Fruit fly (Drosophila melanogaster) whole organism, embryonic: Measurements from ENCODE around the gene CG14195.
A peak's percentile ranks its signal among the peaks of the same experiment; 100 is the strongest.

Source experiments
- Adf1 ChIP-seq: fragments of 200-800 bp; sonication (Bioruptor generic); IDR thresholded peaks from 2 replicates; pipeline ENCODE4 v1.3.6; 2022; ENCODE audit warnings: missing biosample characterization, missing genetic modification characterization
- Aef1 ChIP-seq: fragments of 200-800 bp; sonication (Bioruptor generic); IDR thresholded peaks from 3 replicates; pipeline ENCODE4 v1.3.6; 2022; ENCODE audit warnings: missing biosample characterization, missing genetic modification characterization
- Blimp-1 ChIP-seq: fragments of 200-800 bp; sonication (Bioruptor generic); optimal IDR thresholded peaks from 3 replicates; lab custom pipeline; 2018; ENCODE audit warnings: missing biosample characterization, missing genetic modification characterization, mild to moderate bottlenecking, moderate library complexity, missing genetic modification reagents
- CG10267 ChIP-seq: fragments of 200-800 bp; sonication (Bioruptor generic); optimal IDR thresholded peaks from 2 replicates; lab custom pipeline; 2018; ENCODE audit warnings: missing biosample characterization, mild to moderate bottlenecking, missing genetic modification characterization, moderate library complexity
- CG10543 ChIP-seq: fragments of 200-800 bp; sonication (Bioruptor generic); optimal IDR thresholded peaks from 3 replicates; lab custom pipeline; 2017; ENCODE audit warnings: missing biosample characterization, mild to moderate bottlenecking, missing genetic modification characterization, moderate library complexity
- CG10654 ChIP-seq: fragments of 200-800 bp; sonication (Bioruptor generic); optimal IDR thresholded peaks from 2 replicates; lab custom pipeline; 2016; ENCODE audit warnings: missing biosample characterization, missing genetic modification characterization
- CG11093 ChIP-seq: fragments of 200-800 bp; sonication (Bioruptor generic); IDR thresholded peaks from 3 replicates; pipeline ENCODE4 v1.3.6; 2022; ENCODE audit warnings: missing biosample characterization, missing genetic modification characterization
- CG11560 ChIP-seq: fragments of 200-800 bp; sonication (Bioruptor generic); IDR thresholded peaks from 3 replicates; pipeline ENCODE4 v1.3.6; 2022; ENCODE audit warnings: missing biosample characterization, missing genetic modification characterization
- CG12071 ChIP-seq: fragments of 200-800 bp; sonication (Bioruptor generic); optimal IDR thresholded peaks from 3 replicates; lab custom pipeline; 2018; ENCODE audit warnings: missing biosample characterization, mild to moderate bottlenecking, missing genetic modification characterization
- CG12236 ChIP-seq: fragments of 200-800 bp; sonication (Bioruptor generic); optimal IDR thresholded peaks from 2 replicates; lab custom pipeline; 2016; ENCODE audit warnings: missing biosample characterization, missing genetic modification characterization
- CG13296 ChIP-seq: fragments of 200-800 bp; sonication (Bioruptor generic); optimal IDR thresholded peaks from 3 replicates; lab custom pipeline; 2018; ENCODE audit warnings: missing biosample characterization, mild to moderate bottlenecking, missing genetic modification characterization
- CG14441 ChIP-seq: fragments of 200-800 bp; sonication (Bioruptor generic); IDR thresholded peaks from 2 replicates; pipeline ENCODE4 v1.3.6; 2022; ENCODE audit warnings: missing biosample characterization, missing genetic modification characterization
- CG16863 ChIP-seq: fragments of 200-800 bp; sonication (Bioruptor generic); optimal IDR thresholded peaks from 3 replicates; lab custom pipeline; 2016; ENCODE audit warnings: missing biosample characterization, missing genetic modification characterization
- CG30403 ChIP-seq: fragments of 200-800 bp; sonication (Bioruptor generic); optimal IDR thresholded peaks from 3 replicates; lab custom pipeline; 2016; ENCODE audit warnings: missing biosample characterization, missing genetic modification characterization
- CG32532 ChIP-seq: fragments of 200-800 bp; sonication (Bioruptor generic); IDR thresholded peaks from 2 replicates; pipeline ENCODE4 v1.3.6; 2022; ENCODE audit warnings: missing biosample characterization, missing genetic modification characterization
- CG3407 ChIP-seq: fragments of 200-800 bp; sonication (Bioruptor generic); optimal IDR thresholded peaks from 2 replicates; lab custom pipeline; 2018; ENCODE audit warnings: missing biosample characterization, mild to moderate bottlenecking, missing genetic modification characterization
- CG8089 ChIP-seq: fragments of 200-800 bp; sonication (Bioruptor generic); optimal IDR thresholded peaks from 3 replicates; lab custom pipeline; 2016; ENCODE audit warnings: missing biosample characterization, missing genetic modification characterization
- CG8290 ChIP-seq, 3 experiments: fragments of 200-800 bp; sonication (Bioruptor generic); optimal IDR thresholded peaks; 2 replicates each; lab custom pipeline; 2016 to 2019; ENCODE audit warnings: missing biosample characterization in 3 of 3, missing genetic modification characterization in 3 of 3, mild to moderate bottlenecking in 2 of 3, moderate library complexity in 1 of 3
- CTCF ChIP-seq: fragments of 200-800 bp; sonication (Bioruptor generic); optimal IDR thresholded peaks from 2 replicates; lab custom pipeline; 2017; ENCODE audit warnings: missing biosample characterization, mild to moderate bottlenecking, missing genetic modification characterization, moderate library complexity
- E2f1 ChIP-seq: fragments of 200-800 bp; sonication (Bioruptor generic); IDR thresholded peaks from 2 replicates; pipeline ENCODE4 v1.3.6; 2022; ENCODE audit warnings: missing biosample characterization, missing genetic modification characterization
- Gsc ChIP-seq: fragments of 200-800 bp; sonication (Bioruptor generic); IDR thresholded peaks from 2 replicates; pipeline ENCODE4 v1.3.6; 2022; ENCODE audit warnings: missing biosample characterization, missing genetic modification characterization
- H15 ChIP-seq: fragments of 200-800 bp; sonication (Bioruptor generic); IDR thresholded peaks from 3 replicates; pipeline ENCODE4 v1.3.6; 2022; ENCODE audit warnings: missing biosample characterization, missing genetic modification characterization
- HLH3B ChIP-seq: fragments of 200-800 bp; sonication (Bioruptor generic); IDR thresholded peaks from 2 replicates; pipeline ENCODE4 v1.3.6; 2022; ENCODE audit warnings: missing biosample characterization, missing genetic modification characterization
- HLH4C ChIP-seq: fragments of 200-800 bp; sonication (Bioruptor generic); IDR thresholded peaks from 3 replicates; pipeline ENCODE4 v1.3.6; 2022; ENCODE audit warnings: missing biosample characterization, missing genetic modification characterization; ENCODE audit not compliant: partially characterized antibody
- Hr51 ChIP-seq, 2 experiments: fragments of 200-800 bp; sonication (Bioruptor generic); optimal IDR thresholded peaks; 2 replicates in 1 of 2; 3 replicates in 1 of 2; lab custom pipeline; 2016 to 2018; ENCODE audit warnings: missing biosample characterization in 2 of 2, missing genetic modification characterization in 2 of 2, mild to moderate bottlenecking in 1 of 2, moderate library complexity in 1 of 2
- Nf-YB ChIP-seq: fragments of 200-800 bp; sonication (Bioruptor generic); optimal IDR thresholded peaks from 3 replicates; lab custom pipeline; 2019; ENCODE audit warnings: missing biosample characterization, mild to moderate bottlenecking, missing genetic modification characterization, moderate library complexity
- NfI ChIP-seq: fragments of 200-800 bp; sonication (Bioruptor generic); optimal IDR thresholded peaks from 3 replicates; lab custom pipeline; 2018; ENCODE audit warnings: missing biosample characterization, mild to moderate bottlenecking, missing genetic modification characterization, moderate library complexity
- Pdp1 ChIP-seq, 2 experiments: fragments of 200-800 bp; sonication (Bioruptor generic); optimal IDR thresholded peaks; 3 replicates each; lab custom pipeline; 2016; ENCODE audit warnings: missing biosample characterization in 2 of 2, missing genetic modification characterization in 2 of 2, mild to moderate bottlenecking in 1 of 2, moderate library complexity in 1 of 2
- Ptx1 ChIP-seq: fragments of 200-800 bp; sonication (Bioruptor generic); IDR thresholded peaks from 2 replicates; pipeline ENCODE4 v1.3.6; 2022; ENCODE audit warnings: missing biosample characterization, missing genetic modification characterization
- Scr ChIP-seq: fragments of 200-800 bp; sonication (Bioruptor generic); IDR thresholded peaks from 2 replicates; pipeline ENCODE4 v1.3.6; 2022; ENCODE audit warnings: missing biosample characterization, missing genetic modification characterization; ENCODE audit not compliant: partially characterized antibody
- Side ChIP-seq: fragments of 200-800 bp; sonication (Bioruptor generic); optimal IDR thresholded peaks from 2 replicates; lab custom pipeline; 2016; ENCODE audit warnings: missing biosample characterization, missing genetic modification characterization
- Stat92E ChIP-seq, 3 experiments: fragments of >200 bp in 2 of 3; fragments of 200-800 bp in 1 of 3; sonication (Bioruptor generic) in 1 of 3; optimal IDR thresholded peaks; 2 replicates each; lab custom pipeline; 2017 to 2019; ENCODE audit warnings: missing biosample characterization in 3 of 3, missing genetic modification characterization in 3 of 3, mild to moderate bottlenecking in 1 of 3, moderate library complexity in 1 of 3
- Xbp1 ChIP-seq: fragments of 200-800 bp; sonication (Bioruptor generic); optimal IDR thresholded peaks from 3 replicates; lab custom pipeline; 2016; ENCODE audit warnings: missing biosample characterization, mild to moderate bottlenecking, missing genetic modification characterization
- Xrp1 ChIP-seq: fragments of 200-800 bp; sonication (Bioruptor generic); IDR thresholded peaks from 2 replicates; pipeline ENCODE4 v1.3.6; 2022; ENCODE audit warnings: missing biosample characterization, missing genetic modification characterization
- bab2 ChIP-seq: fragments of 200-800 bp; sonication (Bioruptor generic); optimal IDR thresholded peaks from 2 replicates; lab custom pipeline; 2016; ENCODE audit warnings: missing biosample characterization, missing genetic modification characterization
- bcd ChIP-seq: fragments of 200-800 bp; sonication (Bioruptor generic); optimal IDR thresholded peaks from 2 replicates; lab custom pipeline; 2017; ENCODE audit warnings: missing biosample characterization, mild to moderate bottlenecking, missing genetic modification characterization
- bowl ChIP-seq: fragments of 200-800 bp; sonication (Bioruptor generic); IDR thresholded peaks from 2 replicates; pipeline ENCODE4 v1.3.6; 2022; ENCODE audit warnings: missing biosample characterization, missing genetic modification characterization
- chn ChIP-seq: fragments of 200-800 bp; sonication (Bioruptor generic); optimal IDR thresholded peaks from 2 replicates; lab custom pipeline; 2016; ENCODE audit warnings: missing biosample characterization, missing genetic modification characterization
- fu2 ChIP-seq: fragments of 200-800 bp; sonication (Bioruptor generic); optimal IDR thresholded peaks from 2 replicates; lab custom pipeline; 2016; ENCODE audit warnings: missing biosample characterization, missing genetic modification characterization
- ind ChIP-seq: fragments of 200-800 bp; sonication (Bioruptor generic); optimal IDR thresholded peaks from 3 replicates; lab custom pipeline; 2016; ENCODE audit warnings: missing biosample characterization, missing genetic modification characterization
- inv ChIP-seq: fragments of 200-800 bp; sonication (Bioruptor generic); IDR thresholded peaks from 2 replicates; pipeline ENCODE4 v1.3.6; 2022; ENCODE audit warnings: missing biosample characterization, missing genetic modification characterization; ENCODE audit not compliant: partially characterized antibody
- onecut ChIP-seq: fragments of 200-800 bp; sonication (Bioruptor generic); IDR thresholded peaks from 2 replicates; pipeline ENCODE4 v1.3.6; 2022; ENCODE audit warnings: missing biosample characterization, missing genetic modification characterization
- pnt ChIP-seq: fragments of 200-800 bp; sonication (Bioruptor generic); optimal IDR thresholded peaks from 3 replicates; lab custom pipeline; 2016; ENCODE audit warnings: missing biosample characterization, missing genetic modification characterization
- ranshi ChIP-seq: fragments of 200-800 bp; sonication (Bioruptor generic); IDR thresholded peaks from 2 replicates; pipeline ENCODE4 v1.3.6; 2022; ENCODE audit warnings: missing biosample characterization, missing genetic modification characterization
- sens ChIP-seq: fragments of 200-800 bp; sonication (Bioruptor generic); peaks from one replicate; lab custom pipeline; 2016; ENCODE audit warnings: missing biosample characterization, missing genetic modification characterization
- slbo ChIP-seq: fragments of 200-800 bp; sonication (Bioruptor generic); IDR thresholded peaks from 2 replicates; pipeline ENCODE4 v1.3.6; 2022; ENCODE audit warnings: missing biosample characterization, missing genetic modification characterization
- sna ChIP-seq: fragments of 200-800 bp; sonication (Bioruptor generic); IDR thresholded peaks from 2 replicates; pipeline ENCODE4 v1.3.6; 2022; ENCODE audit warnings: missing biosample characterization, missing genetic modification characterization; ENCODE audit not compliant: partially characterized antibody
- stwl ChIP-seq: fragments of 200-800 bp; sonication (Bioruptor generic); optimal IDR thresholded peaks from 3 replicates; lab custom pipeline; 2018; ENCODE audit warnings: missing biosample characterization, mild to moderate bottlenecking, missing genetic modification characterization, moderate library complexity
- tgo ChIP-seq: fragments of 200-800 bp; sonication (Bioruptor generic); IDR thresholded peaks from 3 replicates; pipeline ENCODE4 v1.3.6; 2022; ENCODE audit warnings: missing biosample characterization, missing genetic modification characterization
- usp ChIP-seq: fragments of >200 bp; optimal IDR thresholded peaks from 2 replicates; lab custom pipeline; 2017; ENCODE audit warnings: missing biosample characterization, missing genetic modification characterization

The CG14195 gene

dm6 chrX:19187624-19188085 is 24.2 kb downstream of the CG14195 start, which contains the start of gene Mec2 (continued):
- peak; percentile 42 for TF ChIP-seq Blimp-1 (GFP tag; lab: Kevin White, UChicago)
- no peak for TF ChIP-seq CG13296 (GFP tag; lab: Kevin White, UChicago)
- no peak for TF ChIP-seq CG11560 (tag; lab: Robert Waterston, UW)
- TF ChIP-seq Xrp1 = peak; percentile 64; the same call in 1 of the 2 replicates
- no peak for TF ChIP-seq usp
- TF ChIP-seq CG10543 = peak; percentile 38
- no peak for TF ChIP-seq Scr
- TF ChIP-seq Xbp1 = peak; percentile 68
- TF ChIP-seq chn (GFP tag; lab: Kevin White, UChicago) = peak; percentile 49
- TF ChIP-seq CG3407 = peak; percentile 19
- TF ChIP-seq Adf1 (GFP tag; lab: Robert Waterston, UW) = peak; percentile 26; the same call in 1 of the 2 replicates
- peak; percentile 4 for TF ChIP-seq CG8089
- peak in 1 of 2 experiments; percentile 34 for TF ChIP-seq Hr51 (GFP tag; optimal IDR thresholded peaks at IDR 0.05; lab: Kevin White, UChicago)
- peak; percentile 12 for TF ChIP-seq CG12071 (GFP tag; lab: Kevin White, UChicago)
- peak; percentile 36 to 45 for TF ChIP-seq Pdp1 (GFP tag; optimal IDR thresholded peaks at IDR 0.05; lab: Kevin White, UChicago)
- TF ChIP-seq CG12236 = peak; percentile 3
- 0 out of 2 replicates have a peak, but pooled peaks have one; percentile 14 for TF ChIP-seq bowl
- TF ChIP-seq stwl = no peak
- TF ChIP-seq fu2 (GFP tag; lab: Kevin White, UChicago) = peak; percentile 16
- no peak for TF ChIP-seq sna (GFP tag; lab: Robert Waterston, UW)
- peak; percentile 86 for TF ChIP-seq sens
- peak; percentile 54 for TF ChIP-seq CG16863 (GFP tag; lab: Kevin White, UChicago)
- no peak for TF ChIP-seq HLH4C (GFP tag; lab: Robert Waterston, UW)
- TF ChIP-seq CG10267 (tag; lab: Kevin White, UChicago) = peak; percentile 2
- no peak for TF ChIP-seq CTCF (GFP tag; lab: Kevin White, UChicago)
- no peak for TF ChIP-seq H15 (GFP tag; lab: Robert Waterston, UW)
- TF ChIP-seq ind (GFP tag; lab: Kevin White, UChicago) = peak; percentile 41
- TF ChIP-seq Ptx1 (GFP tag; lab: Robert Waterston, UW) = peak; percentile 71
- no peak for TF ChIP-seq inv (GFP tag; lab: Robert Waterston, UW)
- peak; percentile 47 for TF ChIP-seq CG30403
- TF ChIP-seq Nf-YB (GFP tag; lab: Kevin White, UChicago) = no peak
- no peak for TF ChIP-seq CG32532 (GFP tag; lab: Robert Waterston, UW)
- TF ChIP-seq bab2 = peak; percentile 33
- 0 out of 3 replicates have a peak, but pooled peaks have one; percentile 32 for TF ChIP-seq Aef1
- peak; percentile 68 for TF ChIP-seq NfI (GFP tag; lab: Kevin White, UChicago)
- TF ChIP-seq ranshi (GFP tag; lab: Robert Waterston, UW) = 0 out of 2 replicates have a peak, but pooled peaks have one; percentile 34
- peak; percentile 37 for TF ChIP-seq pnt (GFP tag; lab: Kevin White, UChicago)
- TF ChIP-seq Side (GFP tag; lab: Kevin White, UChicago) = no peak
- TF ChIP-seq bcd (GFP tag; lab: Kevin White, UChicago) = peak; percentile 16
- peak; percentile 76 for TF ChIP-seq CG14441 (GFP tag; lab: Robert Waterston, UW)
- peak; percentile 13; the same call in 1 of the 3 replicates for TF ChIP-seq CG11093 (GFP tag; lab: Robert Waterston, UW)
- no peak for TF ChIP-seq Gsc (GFP tag; lab: Robert Waterston, UW)
- peak; percentile 84 for TF ChIP-seq slbo (GFP tag; lab: Robert Waterston, UW)
- TF ChIP-seq E2f1 (GFP tag; lab: Robert Waterston, UW) = peak; percentile 56
- TF ChIP-seq onecut (GFP tag; lab: Robert Waterston, UW) = no peak
- no peak for TF ChIP-seq CG8290 (GFP tag; optimal IDR thresholded peaks at IDR 0.05; lab: Kevin White, UChicago)
- peak in 1 of 2 experiments; percentile 91 for TF ChIP-seq CG8290 (tag; optimal IDR thresholded peaks at IDR 0.05; lab: Kevin White, UChicago)
- TF ChIP-seq Stat92E (GFP tag; optimal IDR thresholded peaks at IDR 0.05; lab: Kevin White, UChicago) = no peak
- peak; percentile 55 for TF ChIP-seq tgo (GFP tag; lab: Robert Waterston, UW)
- TF ChIP-seq CG10654 (GFP tag; lab: Kevin White, UChicago) = peak; percentile 13
- peak; percentile 62 for TF ChIP-seq HLH3B (GFP tag; lab: Robert Waterston, UW)
